Worm (Caenorhabditis elegans) whole organism, L2 larva: ENCODE measurements around the gene nhr-186.

Source experiments
- alr-1 ChIP-seq: fragments of 150-350 bp; optimal IDR thresholded peaks from 2 replicates; lab custom pipeline; 2014; ENCODE audit warnings: missing biosample characterization, missing genetic modification characterization
- egl-27 ChIP-seq: sonication (generic microtip); optimal IDR thresholded peaks from 3 replicates; lab custom pipeline; 2017; ENCODE audit warnings: missing biosample characterization, missing genetic modification reagents, missing genetic modification characterization
- lsy-2 ChIP-seq, 2 experiments: fragments of 150-350 bp in 1 of 2; sonication (generic microtip) in 1 of 2; optimal IDR thresholded peaks; 2 replicates each; lab custom pipeline; 2014 to 2017; ENCODE audit warnings: missing biosample characterization in 2 of 2, missing genetic modification characterization in 2 of 2
- skn-1 ChIP-seq: sonication (generic microtip); optimal IDR thresholded peaks from 2 replicates; lab custom pipeline; 2017; ENCODE audit warnings: missing biosample characterization, missing genetic modification characterization
- ztf-11 ChIP-seq: sonication (generic microtip); optimal IDR thresholded peaks from 2 replicates; lab custom pipeline; 2017; ENCODE audit warnings: missing biosample characterization, missing genetic modification characterization

DNA sequence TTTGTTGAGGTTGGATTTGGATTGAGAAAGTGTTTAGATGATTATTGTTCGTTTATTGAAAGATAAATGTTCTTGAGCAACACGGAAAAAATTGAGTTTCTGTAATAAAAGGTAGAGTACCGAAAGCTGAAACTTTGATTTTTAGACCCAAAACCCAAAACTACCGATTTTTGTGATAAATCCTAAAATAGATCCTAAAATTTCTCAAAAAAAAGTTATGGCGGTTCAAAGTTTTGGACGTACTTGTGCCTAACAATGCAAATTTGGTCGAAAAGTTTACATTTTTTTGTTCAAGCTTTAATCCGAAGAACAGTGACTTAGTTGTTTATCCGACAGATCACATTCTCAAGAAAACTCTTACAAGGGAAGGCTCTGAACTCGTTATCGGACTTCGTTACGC, 7.5 kb downstream of the nhr-186 start, which contains the start of gene nhr-185:
- TF ChIP-seq egl-27 (tag; lab: Kevin White, UChicago) (no peak), ztf-11 (tag; lab: Kevin White, UChicago) (no peak), skn-1 (tag; lab: Kevin White, UChicago) (no peak), lsy-2 (tag; optimal IDR thresholded peaks at IDR 0.05; lab: Kevin White, UChicago) (no peak), alr-1 (no peak)
